Fruit fly (Drosophila melanogaster): ENCODE measurements around the gene dgt6.

DNA sequence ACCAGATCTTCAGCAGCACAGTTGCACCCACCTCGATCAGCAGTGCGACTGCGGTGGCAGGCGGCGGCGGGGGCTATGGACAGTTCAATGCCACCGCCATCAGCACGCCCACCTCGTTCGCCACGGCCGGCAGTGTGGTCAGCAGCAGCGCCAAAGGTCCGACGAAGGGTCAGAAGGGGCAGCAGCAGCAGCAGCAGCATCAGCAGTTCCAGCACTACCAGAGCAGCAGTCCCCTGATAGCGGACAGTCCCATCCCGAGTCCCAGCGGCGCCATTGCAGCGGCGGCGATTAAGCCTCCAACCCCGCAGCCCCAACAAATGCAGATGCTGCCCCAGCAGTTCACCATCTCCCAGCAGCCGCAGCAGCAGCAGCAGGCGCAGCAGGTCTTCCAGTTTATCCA lies 32.8 kb downstream of the dgt6 start:
- TF ChIP-seq ttk (optimal IDR thresholded peaks at IDR 0.05) (no peak), insv (optimal IDR thresholded peaks at IDR 0.05) (no peak)

Measured in Kc167 (cell line).